Fruit fly (Drosophila melanogaster): ENCODE data around the gene CG42827.

CG42827 gene

dm6 chr3R:23333334-23334035 is 39.2 kb upstream of the CG42827 start (continued):
- TF ChIP-seq Sox14 (GFP tag; optimal IDR thresholded peaks at IDR 0.05) (peak; percentile 58), CG16779 (tag; optimal IDR thresholded peaks at IDR 0.05) (no peak), Lpt (GFP tag; optimal IDR thresholded peaks at IDR 0.05) (no peak), fkh (GFP tag; optimal IDR thresholded peaks at IDR 0.05) (no peak), esn (GFP tag; optimal IDR thresholded peaks at IDR 0.05) (peak; percentile 56), Smox (GFP tag; optimal IDR thresholded peaks at IDR 0.05) (peak; percentile 69), CG1621 (tag; optimal IDR thresholded peaks at IDR 0.05) (no peak), Ets21C (GFP tag; optimal IDR thresholded peaks at IDR 0.05) (peak; percentile 50), Sox15 (GFP tag; optimal IDR thresholded peaks at IDR 0.05) (peak; percentile 65)

DNA sequence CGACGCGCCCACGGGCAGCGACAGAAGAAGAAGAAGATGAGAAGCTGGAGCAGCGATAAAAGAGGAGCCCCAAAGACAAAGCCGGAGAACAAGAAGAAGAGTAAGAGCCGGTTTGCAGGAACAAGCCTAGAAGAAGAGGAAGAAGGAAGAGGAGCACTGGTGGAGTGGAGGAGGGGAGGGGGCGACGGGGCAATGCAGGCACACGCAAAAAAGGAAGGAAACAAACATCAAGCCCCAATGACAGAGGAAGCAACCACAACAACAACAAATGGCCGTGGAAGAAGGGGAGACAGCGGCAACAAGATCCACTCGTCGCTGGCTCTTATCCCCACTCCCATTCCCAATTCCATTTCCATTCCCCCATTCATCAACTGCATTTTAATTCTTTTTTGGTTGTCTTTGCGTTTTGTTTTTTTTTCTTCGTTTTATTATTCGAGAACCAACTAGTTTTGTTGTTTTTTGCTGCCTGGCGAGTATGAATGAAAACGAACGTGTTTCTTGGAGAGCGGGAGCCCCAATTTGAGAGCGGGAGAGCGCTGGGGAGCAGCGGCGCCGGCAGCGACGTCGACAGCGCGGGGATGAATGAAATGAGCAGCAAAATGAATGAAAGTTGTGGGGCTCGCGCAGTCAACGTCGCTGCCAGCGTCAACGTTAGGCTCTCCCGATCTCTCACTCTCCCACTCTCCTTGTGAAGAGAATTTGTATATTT is 38.5 kb upstream of the CG42827 start:
- TF ChIP-seq spab (GFP tag; optimal IDR thresholded peaks at IDR 0.05): peak; percentile 98
- TF ChIP-seq svp (GFP tag): peak; percentile 73
- peak; percentile 95 for TF ChIP-seq CG8119 (GFP tag; IDR thresholded peaks at IDR 0.05)
- TF ChIP-seq lz (GFP tag; optimal IDR thresholded peaks at IDR 0.05): no peak
- TF ChIP-seq Hr38 (GFP tag; optimal IDR thresholded peaks at IDR 0.05): no peak
- TF ChIP-seq ss (GFP tag; optimal IDR thresholded peaks at IDR 0.05): peak; percentile 98 to 99
- TF ChIP-seq topi (GFP tag; optimal IDR thresholded peaks at IDR 0.05): peak; percentile 22
- TF ChIP-seq CG3032 (tag; optimal IDR thresholded peaks at IDR 0.05): peak; percentile 67
- no peak for TF ChIP-seq Sox15 (GFP tag; optimal IDR thresholded peaks at IDR 0.05)
- no peak for TF ChIP-seq Hr39 (GFP tag; optimal IDR thresholded peaks at IDR 0.05)
- peak; percentile 46 for TF ChIP-seq CG6792 (GFP tag; optimal IDR thresholded peaks at IDR 0.05)
- TF ChIP-seq CG1621 (tag; optimal IDR thresholded peaks at IDR 0.05): peak; percentile 96
- TF ChIP-seq fkh (GFP tag; optimal IDR thresholded peaks at IDR 0.05): no peak
- peak; percentile 4 for TF ChIP-seq Met (GFP tag; optimal IDR thresholded peaks at IDR 0.05)
- TF ChIP-seq CG9139 (GFP tag; optimal IDR thresholded peaks at IDR 0.05): peak; percentile 99
- peak; percentile 97 for TF ChIP-seq CG6808 (GFP tag; optimal IDR thresholded peaks at IDR 0.05)
- TF ChIP-seq CG8632 (GFP tag; optimal IDR thresholded peaks at IDR 0.05): peak; percentile 54
- TF ChIP-seq Blimp-1 (GFP tag; optimal IDR thresholded peaks at IDR 0.05): peak; percentile 97
- peak; percentile 79 for TF ChIP-seq CG7368 (GFP tag; optimal IDR thresholded peaks at IDR 0.05)
- peak; percentile 94 for TF ChIP-seq CG6854 (GFP tag; optimal IDR thresholded peaks at IDR 0.05)
- TF ChIP-seq achi (GFP tag; optimal IDR thresholded peaks at IDR 0.05): peak; percentile 86
- peak; percentile 87 for TF ChIP-seq CG11762 (GFP tag; optimal IDR thresholded peaks at IDR 0.05; ENCODE audit: insufficient read depth)
- TF ChIP-seq Hr4 (GFP tag; optimal IDR thresholded peaks at IDR 0.05): no peak
- peak; percentile 72 for TF ChIP-seq CG3919 (GFP tag; optimal IDR thresholded peaks at IDR 0.05)
- TF ChIP-seq OdsH (GFP tag; optimal IDR thresholded peaks at IDR 0.05): peak; percentile 65
- peak; percentile 61 for TF ChIP-seq CG34406 (GFP tag; optimal IDR thresholded peaks at IDR 0.05)
- no peak for TF ChIP-seq CG4318 (GFP tag; optimal IDR thresholded peaks at IDR 0.05)
- TF ChIP-seq Ets21C (GFP tag; optimal IDR thresholded peaks at IDR 0.05): no peak
- no peak for TF ChIP-seq cyc (GFP tag; optimal IDR thresholded peaks at IDR 0.05)
- no peak for TF ChIP-seq Smox (GFP tag; optimal IDR thresholded peaks at IDR 0.05)
- TF ChIP-seq pdm3 (GFP tag; optimal IDR thresholded peaks at IDR 0.05): peak; percentile 80
- no peak for TF ChIP-seq esn (GFP tag; optimal IDR thresholded peaks at IDR 0.05)
- TF ChIP-seq fd85E (GFP tag; optimal IDR thresholded peaks at IDR 0.05): peak; percentile 64
- peak; percentile 53 for TF ChIP-seq CG32006 (GFP tag; optimal IDR thresholded peaks at IDR 0.05)
- peak; percentile 98 for TF ChIP-seq eg (GFP tag; IDR thresholded peaks at IDR 0.05)
- TF ChIP-seq CG6276 (GFP tag; optimal IDR thresholded peaks at IDR 0.05): peak; percentile 96
- TF ChIP-seq net (GFP tag; optimal IDR thresholded peaks at IDR 0.05): peak; percentile 94
- no peak for TF ChIP-seq CG31627 (GFP tag; optimal IDR thresholded peaks at IDR 0.05)
- peak; percentile 76 for TF ChIP-seq Ets96B (tag; optimal IDR thresholded peaks at IDR 0.05)
- peak; percentile 45 for TF ChIP-seq dsx (GFP tag; optimal IDR thresholded peaks at IDR 0.05; ENCODE audit: poor library complexity, severe bottlenecking)
- peak; percentile 79 for TF ChIP-seq Eip75B (GFP tag; optimal IDR thresholded peaks at IDR 0.05)
- peak; percentile 61 for TF ChIP-seq Sox14 (GFP tag; optimal IDR thresholded peaks at IDR 0.05)
- no peak for TF ChIP-seq CG11902 (GFP tag; optimal IDR thresholded peaks at IDR 0.05)
- peak; percentile 82 for TF ChIP-seq vri (GFP tag; optimal IDR thresholded peaks at IDR 0.05)
- TF ChIP-seq Lpt (GFP tag; optimal IDR thresholded peaks at IDR 0.05): peak; percentile 95
